Worm (Caenorhabditis elegans): ENCODE data around the gene klc-1.

The klc-1 gene

DNA sequence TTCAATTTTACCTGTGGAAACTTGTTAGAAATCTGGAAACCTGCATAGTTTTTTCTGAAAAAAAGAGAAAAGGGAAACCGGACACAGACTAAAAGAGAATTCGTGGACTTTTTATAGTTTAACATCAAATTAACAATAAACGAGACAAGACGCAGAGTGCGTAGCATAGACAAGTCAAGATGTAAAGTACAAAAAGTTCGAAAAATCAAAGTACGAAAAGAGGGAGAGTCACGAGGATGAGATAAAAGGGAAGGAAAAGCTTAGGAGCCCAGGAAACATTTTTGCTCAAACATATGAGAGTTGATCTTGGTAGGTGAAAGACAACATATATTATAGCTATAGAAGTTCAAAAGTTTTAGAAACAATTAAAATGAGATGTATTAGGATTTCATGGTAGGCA is 14.3 kb downstream of the klc-1 start, which contains the start of gene M7.12:
Gene M7.12 (minus strand): TSS at position 188 of the 400 bp plus-strand sequence.
- TF ChIP-seq R02D3.7 (tag; optimal IDR thresholded peaks at IDR 0.05) (no peak), mab-5 (tag; optimal IDR thresholded peaks at IDR 0.05) (no peak), ceh-16 (tag; optimal IDR thresholded peaks at IDR 0.05) (no peak), sma-3 (GFP tag; optimal IDR thresholded peaks at IDR 0.05) (no peak), unc-39 (tag; optimal IDR thresholded peaks at IDR 0.05) (no peak), alr-1 (tag; optimal IDR thresholded peaks at IDR 0.05) (no peak), nhr-21 (tag; optimal IDR thresholded peaks at IDR 0.05) (no peak), lin-39 (tag; optimal IDR thresholded peaks at IDR 0.05) (no peak), ztf-4 (tag; optimal IDR thresholded peaks at IDR 0.05) (no peak), lsy-2 (tag; optimal IDR thresholded peaks at IDR 0.05) (peak in 1 of 2 experiments; percentile 23), egl-27 (tag; optimal IDR thresholded peaks at IDR 0.05) (no peak), sem-4 (tag; optimal IDR thresholded peaks at IDR 0.05) (no peak), aly-2 (tag; optimal IDR thresholded peaks at IDR 0.05) (no peak), Y55F3AM.14 (GFP tag; optimal IDR thresholded peaks at IDR 0.05) (no peak), C34F6.9 (tag; optimal IDR thresholded peaks at IDR 0.05) (no peak), dmd-4 (tag; optimal IDR thresholded peaks at IDR 0.05) (no peak), mbf-1 (tag; optimal IDR thresholded peaks at IDR 0.05) (no peak), elt-3 (tag; optimal IDR thresholded peaks at IDR 0.05) (no peak), blmp-1 (tag; optimal IDR thresholded peaks at IDR 0.05; ENCODE audit: insufficient read depth) (no peak), nhr-129 (tag; optimal IDR thresholded peaks at IDR 0.05) (peak; percentile 17), unc-55 (GFP tag; optimal IDR thresholded peaks at IDR 0.05) (no peak), sma-9 (GFP tag; optimal IDR thresholded peaks at IDR 0.05) (peak; percentile 28), sma-9 (tag; optimal IDR thresholded peaks at IDR 0.05) (no peak), nhr-237 (tag; optimal IDR thresholded peaks at IDR 0.05) (no peak), fos-1 (tag; optimal IDR thresholded peaks at IDR 0.05) (no peak), unc-62 (GFP tag; optimal IDR thresholded peaks at IDR 0.05) (no peak), zag-1 (tag; optimal IDR thresholded peaks at IDR 0.05) (peak; percentile 10), peb-1 (tag; optimal IDR thresholded peaks at IDR 0.05) (no peak)

DNA sequence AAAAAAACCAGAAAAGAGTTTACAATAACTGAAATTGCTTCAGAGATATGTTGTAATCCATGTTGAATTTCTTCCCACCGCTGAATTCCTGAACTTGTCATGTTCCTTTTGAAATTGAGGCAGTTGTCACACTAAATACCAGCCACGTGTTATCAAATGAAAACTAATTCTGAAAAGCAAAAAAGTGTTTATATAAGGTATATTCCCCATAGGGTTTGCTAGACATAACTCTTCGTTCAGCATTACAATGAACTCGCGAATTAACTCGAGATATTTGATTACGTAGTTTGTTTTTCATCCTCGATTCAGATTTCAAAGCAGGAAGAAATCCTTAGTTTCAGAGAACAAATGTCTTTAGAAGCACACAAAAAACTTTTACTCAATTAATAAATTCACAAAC is 16.7 kb downstream of the klc-1 start, which contains the start of gene str-3:
Gene str-3 (minus strand): TSS at position 101 of the 400 bp plus-strand sequence.
- TF ChIP-seq mab-5 (tag; optimal IDR thresholded peaks at IDR 0.05): no peak
- no peak for TF ChIP-seq mbf-1 (tag; optimal IDR thresholded peaks at IDR 0.05)
- TF ChIP-seq lin-13 (GFP tag; optimal IDR thresholded peaks at IDR 0.05): no peak
- TF ChIP-seq Y55F3AM.14 (GFP tag; optimal IDR thresholded peaks at IDR 0.05): no peak
- no peak for TF ChIP-seq skn-1 (tag; optimal IDR thresholded peaks at IDR 0.05)
- TF ChIP-seq nhr-6 (tag; optimal IDR thresholded peaks at IDR 0.05): no peak
- TF ChIP-seq nhr-77 (tag; optimal IDR thresholded peaks at IDR 0.05): no peak
- no peak for TF ChIP-seq unc-55 (GFP tag; optimal IDR thresholded peaks at IDR 0.05)
- no peak for TF ChIP-seq elt-1 (tag; optimal IDR thresholded peaks at IDR 0.05)
- no peak for TF ChIP-seq zag-1 (tag; optimal IDR thresholded peaks at IDR 0.05)
- TF ChIP-seq ZK546.5 (tag; optimal IDR thresholded peaks at IDR 0.05): no peak
- TF ChIP-seq nhr-237 (tag; optimal IDR thresholded peaks at IDR 0.05): no peak
- TF ChIP-seq ama-1 (optimal IDR thresholded peaks at IDR 0.05): no peak
- no peak for TF ChIP-seq elt-3 (tag; optimal IDR thresholded peaks at IDR 0.05)
- no peak for TF ChIP-seq peb-1 (tag; optimal IDR thresholded peaks at IDR 0.05)
- TF ChIP-seq R02D3.7 (tag; optimal IDR thresholded peaks at IDR 0.05): no peak

DNA sequence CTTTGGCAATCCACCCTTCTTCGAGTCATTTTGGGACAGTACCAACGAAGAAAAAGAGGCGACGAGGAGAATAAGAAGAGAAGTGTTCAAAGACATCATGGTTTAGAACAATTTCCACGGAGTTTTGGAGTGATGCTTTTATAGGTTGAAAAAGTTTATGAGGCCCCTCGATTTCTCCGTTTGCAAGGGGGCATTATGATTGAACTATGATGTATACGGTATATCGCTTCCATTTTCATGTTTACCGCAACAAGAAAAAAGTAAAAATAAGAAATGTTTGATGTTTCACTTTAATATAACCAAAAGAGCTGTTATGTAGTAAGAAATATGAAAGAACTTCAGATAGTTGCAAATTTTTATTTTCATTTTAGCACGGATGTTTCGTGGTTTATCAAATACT is 17.8 kb downstream of the klc-1 start, which contains the start of gene srlf-18:
Gene srlf-18 (minus strand): TSS at position 101 of the 400 bp plus-strand sequence.
- TF ChIP-seq lin-13 (GFP tag; optimal IDR thresholded peaks at IDR 0.05): no peak
- TF ChIP-seq alr-1 (tag; optimal IDR thresholded peaks at IDR 0.05): no peak
- TF ChIP-seq nhr-21 (tag; optimal IDR thresholded peaks at IDR 0.05): no peak
- no peak for TF ChIP-seq nhr-237 (tag; optimal IDR thresholded peaks at IDR 0.05)
- TF ChIP-seq sma-9 (GFP tag; optimal IDR thresholded peaks at IDR 0.05): no peak
- TF ChIP-seq sma-9 (tag; optimal IDR thresholded peaks at IDR 0.05): no peak
- TF ChIP-seq F13H6.1 (tag; optimal IDR thresholded peaks at IDR 0.05): no peak
- TF ChIP-seq ztf-1 (GFP tag; conservative IDR thresholded peaks at IDR 0.05): no peak
- TF ChIP-seq unc-55 (GFP tag; optimal IDR thresholded peaks at IDR 0.05): no peak
- no peak for TF ChIP-seq sma-3 (GFP tag; optimal IDR thresholded peaks at IDR 0.05)
- TF ChIP-seq aly-2 (tag; optimal IDR thresholded peaks at IDR 0.05): no peak
- TF ChIP-seq mbf-1 (tag; optimal IDR thresholded peaks at IDR 0.05): no peak
- TF ChIP-seq ztf-11 (tag; optimal IDR thresholded peaks at IDR 0.05): no peak

DNA sequence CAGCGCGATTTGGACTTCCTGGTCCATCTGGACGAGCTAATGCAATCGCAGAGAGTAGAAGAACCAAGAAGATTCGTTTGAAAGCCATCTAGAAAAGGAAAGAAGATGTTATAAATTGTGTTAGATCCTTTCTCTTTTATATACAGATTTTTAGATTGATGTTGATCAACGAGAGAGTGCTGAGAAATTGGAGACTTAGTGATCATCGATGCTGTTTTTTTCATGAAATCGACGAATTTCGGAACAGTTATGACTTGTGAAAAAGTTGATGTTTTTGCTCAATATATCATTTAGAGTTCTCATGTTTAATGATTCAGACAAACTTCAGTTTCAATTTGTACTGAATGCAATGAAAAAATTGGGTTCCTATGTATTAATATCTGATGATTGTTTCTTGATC is 19.1 kb downstream of the klc-1 start, which contains the start of gene srlf-17:
Gene srlf-17 (minus strand): TSS at position 101 of the 400 bp plus-strand sequence.
- TF ChIP-seq nhr-10 (tag; optimal IDR thresholded peaks at IDR 0.05) (no peak), unc-55 (GFP tag; optimal IDR thresholded peaks at IDR 0.05) (no peak), lsy-2 (tag; optimal IDR thresholded peaks at IDR 0.05) (no peak), mdl-1 (tag; optimal IDR thresholded peaks at IDR 0.05) (no peak), R02D3.7 (tag; optimal IDR thresholded peaks at IDR 0.05) (no peak), dmd-4 (tag; optimal IDR thresholded peaks at IDR 0.05) (no peak), F13H6.1 (tag; optimal IDR thresholded peaks at IDR 0.05) (no peak), ceh-82 (tag; optimal IDR thresholded peaks at IDR 0.05) (no peak), skn-1 (tag; optimal IDR thresholded peaks at IDR 0.05) (no peak), lin-11 (tag; optimal IDR thresholded peaks at IDR 0.05) (no peak), ztf-1 (GFP tag; conservative IDR thresholded peaks at IDR 0.05) (no peak), ama-1 (optimal IDR thresholded peaks at IDR 0.05) (no peak), mbf-1 (tag; optimal IDR thresholded peaks at IDR 0.05) (no peak), snpc-4 (tag; optimal IDR thresholded peaks at IDR 0.05) (no peak), peb-1 (tag; optimal IDR thresholded peaks at IDR 0.05) (no peak), nhr-129 (tag; optimal IDR thresholded peaks at IDR 0.05) (no peak), egl-27 (tag; optimal IDR thresholded peaks at IDR 0.05) (no peak), sma-9 (GFP tag; optimal IDR thresholded peaks at IDR 0.05) (no peak), sma-9 (tag; optimal IDR thresholded peaks at IDR 0.05) (no peak), Y55F3AM.14 (GFP tag; optimal IDR thresholded peaks at IDR 0.05) (no peak), gmeb-1 (tag; optimal IDR thresholded peaks at IDR 0.05) (no peak)

All from whole organism, L2 larva.